Worm (Caenorhabditis elegans): Measurements from ENCODE around the gene M151.2.

Gene M151.2

ce11 chrII:3663796-3664195, 32.9 kb downstream of the M151.2 start, which contains the start of gene F19B10.6:
TSS of gene F19B10.6 (minus strand) at chrII:3663896.
- TF ChIP-seq flt-1 (GFP tag; IDR thresholded peaks at IDR 0.05) (no peak), T22C8.4 (GFP tag; IDR thresholded peaks at IDR 0.05) (no peak), klf-2 (GFP tag; conservative IDR thresholded peaks at IDR 0.05) (no peak), ztf-23 (GFP tag; IDR thresholded peaks at IDR 0.05) (no peak), ztf-29 (GFP tag; IDR thresholded peaks at IDR 0.05) (no peak), ref-1 (GFP tag; conservative IDR thresholded peaks at IDR 0.05) (no peak), cog-1 (tag; optimal IDR thresholded peaks at IDR 0.05) (no peak), med-1 (GFP tag; optimal IDR thresholded peaks at IDR 0.05; ENCODE audit: insufficient read depth) (no peak), tab-1 (GFP tag; IDR thresholded peaks at IDR 0.05) (no peak)

DNA sequence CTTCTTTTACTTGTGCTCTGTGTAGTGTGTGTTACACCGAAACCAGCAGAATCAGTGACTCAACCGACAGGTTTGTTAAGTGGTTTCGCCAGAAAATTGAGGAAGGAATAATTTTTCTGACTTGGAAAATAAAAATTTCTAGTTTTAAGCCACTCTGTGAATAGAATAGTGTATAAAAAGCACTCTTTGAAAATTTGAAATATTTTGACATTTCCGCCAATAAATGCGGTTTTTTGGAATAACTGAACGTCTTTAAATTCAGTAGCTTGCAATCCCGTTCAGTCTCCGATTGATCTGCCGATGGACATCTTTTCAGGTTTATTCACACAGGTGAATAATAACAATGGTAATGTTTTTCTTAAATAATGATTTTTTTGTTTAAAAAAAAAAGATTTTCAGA, 33.6 kb downstream of the M151.2 start, which contains the start of gene F19B10.3:
Gene F19B10.3 (plus strand): TSS at position 301 of the 400 bp plus-strand sequence.
- TF ChIP-seq klf-2 (GFP tag; conservative IDR thresholded peaks at IDR 0.05) (no peak), cog-1 (tag; optimal IDR thresholded peaks at IDR 0.05) (no peak), med-1 (GFP tag; optimal IDR thresholded peaks at IDR 0.05; ENCODE audit: insufficient read depth) (no peak), tab-1 (GFP tag; IDR thresholded peaks at IDR 0.05) (no peak)

DNA sequence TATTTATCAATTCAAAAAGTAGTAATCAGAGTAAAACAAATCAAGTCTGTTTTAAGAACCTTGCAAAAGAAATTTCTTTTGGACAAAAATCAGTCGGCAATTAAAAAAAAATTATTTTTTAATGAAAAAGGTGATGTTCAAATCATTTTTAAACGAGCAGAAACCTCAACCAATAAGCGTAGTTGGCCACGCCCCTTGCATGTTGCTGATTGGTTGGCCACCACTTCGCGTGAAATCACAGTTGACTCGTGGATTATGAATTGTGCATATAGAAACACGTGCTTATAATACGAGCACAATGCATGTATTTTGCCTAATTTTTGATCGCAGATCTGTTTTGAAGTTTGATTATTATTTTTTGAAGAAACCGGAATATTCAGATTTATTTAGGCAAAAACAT, 34.3 kb downstream of the M151.2 start:
- no peak for TF ChIP-seq ztf-23 (GFP tag; IDR thresholded peaks at IDR 0.05)
- no peak for TF ChIP-seq flt-1 (GFP tag; IDR thresholded peaks at IDR 0.05)
- TF ChIP-seq tab-1 (GFP tag; IDR thresholded peaks at IDR 0.05) = no peak
- TF ChIP-seq med-1 (GFP tag; optimal IDR thresholded peaks at IDR 0.05; ENCODE audit: insufficient read depth) = no peak
- TF ChIP-seq klf-2 (GFP tag; conservative IDR thresholded peaks at IDR 0.05) = no peak
- TF ChIP-seq ztf-29 (GFP tag; IDR thresholded peaks at IDR 0.05) = no peak
- TF ChIP-seq cog-1 (tag; optimal IDR thresholded peaks at IDR 0.05) = no peak
- no peak for TF ChIP-seq T22C8.4 (GFP tag; IDR thresholded peaks at IDR 0.05)
- no peak for TF ChIP-seq ref-1 (GFP tag; conservative IDR thresholded peaks at IDR 0.05)

- no peak for TF ChIP-seq med-1 (GFP tag; optimal IDR thresholded peaks at IDR 0.05; ENCODE audit: insufficient read depth)
- TF ChIP-seq ref-1 (GFP tag; conservative IDR thresholded peaks at IDR 0.05) = no peak
- TF ChIP-seq T22C8.4 (GFP tag; IDR thresholded peaks at IDR 0.05) = no peak
- TF ChIP-seq klf-2 (GFP tag; conservative IDR thresholded peaks at IDR 0.05) = no peak
- TF ChIP-seq cog-1 (tag; optimal IDR thresholded peaks at IDR 0.05) = no peak
- no peak for TF ChIP-seq ztf-23 (GFP tag; IDR thresholded peaks at IDR 0.05)
- no peak for TF ChIP-seq ztf-29 (GFP tag; IDR thresholded peaks at IDR 0.05)
- TF ChIP-seq tab-1 (GFP tag; IDR thresholded peaks at IDR 0.05) = no peak
- TF ChIP-seq flt-1 (GFP tag; IDR thresholded peaks at IDR 0.05) = no peak
Measured at ce11 chrII:3669315-3669714, 38.4 kb downstream of the M151.2 start, which contains the start of gene srx-97. TSS of gene srx-97 (minus strand) at chrII:3669415.

- TF ChIP-seq flt-1 (GFP tag; IDR thresholded peaks at IDR 0.05) (no peak), ztf-23 (GFP tag; IDR thresholded peaks at IDR 0.05) (no peak), tab-1 (GFP tag; IDR thresholded peaks at IDR 0.05) (no peak), klf-2 (GFP tag; conservative IDR thresholded peaks at IDR 0.05) (no peak), ref-1 (GFP tag; conservative IDR thresholded peaks at IDR 0.05) (no peak), T22C8.4 (GFP tag; IDR thresholded peaks at IDR 0.05) (no peak), ztf-29 (GFP tag; IDR thresholded peaks at IDR 0.05) (no peak), med-1 (GFP tag; optimal IDR thresholded peaks at IDR 0.05; ENCODE audit: insufficient read depth) (no peak), cog-1 (tag; optimal IDR thresholded peaks at IDR 0.05) (no peak)
Measured at ce11 chrII:3670956-3671355, 40.0 kb downstream of the M151.2 start, which contains the start of gene srx-98. TSS of gene srx-98 (minus strand) at chrII:3671056.

ce11 chrII:3673493-3673892, 42.6 kb downstream of the M151.2 start, which contains the start of gene sea-1:
TSS of gene sea-1 (minus strand) at chrII:3673593.
- TF ChIP-seq klf-2 (GFP tag; conservative IDR thresholded peaks at IDR 0.05) (no peak), ztf-29 (GFP tag; IDR thresholded peaks at IDR 0.05) (no peak), tab-1 (GFP tag; IDR thresholded peaks at IDR 0.05) (no peak), flt-1 (GFP tag; IDR thresholded peaks at IDR 0.05) (no peak), cog-1 (tag; optimal IDR thresholded peaks at IDR 0.05) (no peak), med-1 (GFP tag; optimal IDR thresholded peaks at IDR 0.05; ENCODE audit: insufficient read depth) (no peak), T22C8.4 (GFP tag; IDR thresholded peaks at IDR 0.05) (no peak), ztf-23 (GFP tag; IDR thresholded peaks at IDR 0.05) (no peak), ref-1 (GFP tag; conservative IDR thresholded peaks at IDR 0.05) (no peak)

DNA sequence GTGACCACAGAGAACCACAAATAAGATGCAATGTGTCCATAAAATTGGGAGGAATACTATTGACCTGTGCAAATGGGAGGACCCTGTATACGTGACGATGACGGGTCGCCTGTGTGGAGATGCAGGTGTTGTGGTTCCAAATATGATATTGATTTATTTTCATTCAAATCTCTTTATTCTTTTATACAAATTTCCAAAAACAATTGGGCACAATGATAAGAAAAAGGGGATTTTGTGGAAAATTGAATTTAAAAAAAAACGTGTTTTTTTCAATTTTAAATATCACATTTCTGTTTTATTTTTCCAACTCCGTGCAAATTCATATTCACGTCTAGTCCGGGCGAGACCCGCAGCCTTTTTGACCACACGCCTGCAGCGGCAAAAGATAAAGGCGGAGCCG, 44.3 kb downstream of the M151.2 start, which contains the start of gene F19B10.2:
Gene F19B10.2 (plus strand): TSS at position 301 of the 400 bp plus-strand sequence.
- TF ChIP-seq flt-1 (GFP tag; IDR thresholded peaks at IDR 0.05) (no peak), ztf-29 (GFP tag; IDR thresholded peaks at IDR 0.05) (no peak), med-1 (GFP tag; optimal IDR thresholded peaks at IDR 0.05; ENCODE audit: insufficient read depth) (no peak), klf-2 (GFP tag; conservative IDR thresholded peaks at IDR 0.05) (no peak), ztf-23 (GFP tag; IDR thresholded peaks at IDR 0.05) (no peak), ref-1 (GFP tag; conservative IDR thresholded peaks at IDR 0.05) (no peak), cog-1 (tag; optimal IDR thresholded peaks at IDR 0.05) (no peak), T22C8.4 (GFP tag; IDR thresholded peaks at IDR 0.05) (no peak), tab-1 (GFP tag; IDR thresholded peaks at IDR 0.05) (no peak)

DNA sequence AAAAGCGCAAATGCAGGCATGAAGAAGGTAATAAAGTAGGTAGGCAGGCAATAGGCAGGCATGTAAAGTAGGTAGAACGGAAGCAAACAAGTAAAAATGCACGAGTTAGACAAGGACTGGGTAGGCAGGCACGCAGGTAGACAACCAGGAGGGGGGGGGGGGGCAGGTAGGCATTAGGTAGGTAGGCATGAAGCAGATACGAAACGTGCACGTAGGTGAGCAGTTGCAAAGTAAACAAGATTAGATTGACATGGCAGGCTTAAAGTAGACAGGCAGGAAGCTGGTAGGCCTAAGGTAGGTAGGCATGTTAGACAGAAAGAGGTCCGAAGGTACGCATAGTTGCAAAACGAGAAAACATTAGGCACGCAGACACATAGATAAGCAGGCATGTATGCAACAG, 48.1 kb downstream of the M151.2 start:
- TF ChIP-seq ztf-29 (GFP tag; IDR thresholded peaks at IDR 0.05) = no peak
- no peak for TF ChIP-seq cog-1 (tag; optimal IDR thresholded peaks at IDR 0.05)
- TF ChIP-seq ref-1 (GFP tag; conservative IDR thresholded peaks at IDR 0.05) = no peak

- no peak for TF ChIP-seq ztf-23 (GFP tag; IDR thresholded peaks at IDR 0.05)
- no peak for TF ChIP-seq cog-1 (tag; optimal IDR thresholded peaks at IDR 0.05)
- no peak for TF ChIP-seq ztf-29 (GFP tag; IDR thresholded peaks at IDR 0.05)
- no peak for TF ChIP-seq klf-2 (GFP tag; conservative IDR thresholded peaks at IDR 0.05)
- TF ChIP-seq med-1 (GFP tag; optimal IDR thresholded peaks at IDR 0.05; ENCODE audit: insufficient read depth) = no peak
- TF ChIP-seq T22C8.4 (GFP tag; IDR thresholded peaks at IDR 0.05) = no peak
- no peak for TF ChIP-seq ref-1 (GFP tag; conservative IDR thresholded peaks at IDR 0.05)
- no peak for TF ChIP-seq tab-1 (GFP tag; IDR thresholded peaks at IDR 0.05)
Measured at ce11 chrII:3680366-3680765, 49.5 kb downstream of the M151.2 start.
